Fruit fly (Drosophila melanogaster) whole organism, embryonic: ENCODE measurements around the gene RpS17.

Experiments used
- Atf-2 ChIP-seq: fragments of 200-800 bp; sonication (Bioruptor generic); optimal IDR thresholded peaks from 2 replicates; lab custom pipeline; 2016; ENCODE audit warnings: missing biosample characterization, missing genetic modification characterization
- CG10209 ChIP-seq: fragments of 200-800 bp; sonication (Bioruptor generic); optimal IDR thresholded peaks from 3 replicates; lab custom pipeline; 2017; ENCODE audit warnings: missing biosample characterization, mild to moderate bottlenecking, missing genetic modification characterization, missing genetic modification reagents
- CG12071 ChIP-seq: fragments of 200-800 bp; sonication (Bioruptor generic); optimal IDR thresholded peaks from 3 replicates; lab custom pipeline; 2018; ENCODE audit warnings: missing biosample characterization, mild to moderate bottlenecking, missing genetic modification characterization
- CG12299 ChIP-seq: fragments of 200-800 bp; sonication (Bioruptor generic); optimal IDR thresholded peaks from 2 replicates; lab custom pipeline; 2018; ENCODE audit warnings: missing biosample characterization, mild to moderate bottlenecking, missing genetic modification characterization
- CG13296 ChIP-seq: fragments of 200-800 bp; sonication (Bioruptor generic); optimal IDR thresholded peaks from 3 replicates; lab custom pipeline; 2018; ENCODE audit warnings: missing biosample characterization, mild to moderate bottlenecking, missing genetic modification characterization
- CG15479 ChIP-seq: fragments of 200-800 bp; sonication (Bioruptor generic); optimal IDR thresholded peaks from 3 replicates; lab custom pipeline; 2019; ENCODE audit warnings: missing biosample characterization, mild to moderate bottlenecking, missing genetic modification characterization, moderate library complexity
- CG1603 ChIP-seq: fragments of 200-800 bp; sonication (Bioruptor generic); optimal IDR thresholded peaks from 2 replicates; lab custom pipeline; 2019; ENCODE audit warnings: missing biosample characterization, mild to moderate bottlenecking, missing genetic modification characterization, moderate library complexity
- CG17186 ChIP-seq: fragments of 200-800 bp; sonication (Bioruptor generic); optimal IDR thresholded peaks from 3 replicates; lab custom pipeline; 2017; ENCODE audit warnings: missing biosample characterization, missing genetic modification reagents, missing genetic modification characterization
- CG17359 ChIP-seq: fragments of 200-800 bp; sonication (Bioruptor generic); optimal IDR thresholded peaks from 3 replicates; lab custom pipeline; 2018; ENCODE audit warnings: missing biosample characterization, mild to moderate bottlenecking, missing genetic modification characterization, moderate library complexity
- CG30403 ChIP-seq: fragments of 200-800 bp; sonication (Bioruptor generic); optimal IDR thresholded peaks from 3 replicates; lab custom pipeline; 2016; ENCODE audit warnings: missing biosample characterization, missing genetic modification characterization
- CG3163 ChIP-seq: fragments of 200-800 bp; sonication (Bioruptor generic); optimal IDR thresholded peaks from 3 replicates; lab custom pipeline; 2016; ENCODE audit warnings: missing biosample characterization, missing genetic modification characterization
- CG4360 ChIP-seq: fragments of 200-800 bp; sonication (Bioruptor generic); IDR thresholded peaks from 2 replicates; pipeline ENCODE4 v1.3.6; 2022; ENCODE audit warnings: missing biosample characterization, missing genetic modification characterization
- CG6254 ChIP-seq: fragments of 200-800 bp; sonication (Bioruptor generic); optimal IDR thresholded peaks from 3 replicates; lab custom pipeline; 2017; ENCODE audit warnings: mild to moderate bottlenecking, missing biosample characterization, missing genetic modification reagents, missing genetic modification characterization
- CG6654 ChIP-seq: fragments of 200-800 bp; sonication (Bioruptor generic); optimal IDR thresholded peaks from 2 replicates; lab custom pipeline; 2017; ENCODE audit warnings: missing biosample characterization, mild to moderate bottlenecking, missing genetic modification characterization
- CG7987 ChIP-seq: fragments of 200-800 bp; sonication (Bioruptor generic); optimal IDR thresholded peaks from 2 replicates; lab custom pipeline; 2018; ENCODE audit warnings: missing biosample characterization, mild to moderate bottlenecking, missing genetic modification characterization, moderate library complexity
- CG9609 ChIP-seq: fragments of 200-800 bp; sonication (Bioruptor generic); optimal IDR thresholded peaks from 3 replicates; lab custom pipeline; 2016; ENCODE audit warnings: missing biosample characterization, missing genetic modification characterization
- CTCF ChIP-seq: fragments of 200-800 bp; sonication (Bioruptor generic); optimal IDR thresholded peaks from 2 replicates; lab custom pipeline; 2017; ENCODE audit warnings: missing biosample characterization, mild to moderate bottlenecking, missing genetic modification characterization, moderate library complexity
- D19A ChIP-seq: fragments of 200-800 bp; optimal IDR thresholded peaks from 3 replicates; lab custom pipeline; 2019; ENCODE audit warnings: missing biosample characterization, mild to moderate bottlenecking, missing genetic modification characterization, moderate library complexity
- Dip3 ChIP-seq: fragments of 200-800 bp; sonication (Bioruptor generic); optimal IDR thresholded peaks from 3 replicates; lab custom pipeline; 2016; ENCODE audit warnings: missing biosample characterization, missing genetic modification characterization
- Ets65A ChIP-seq: fragments of 200-800 bp; sonication (Bioruptor generic); peaks from one replicate; lab custom pipeline; 2016; ENCODE audit warnings: missing biosample characterization, missing genetic modification characterization
- H2.0 ChIP-seq: fragments of 200-800 bp; sonication (Bioruptor generic); IDR thresholded peaks from 2 replicates; pipeline ENCODE4 v1.3.6; 2022; ENCODE audit warnings: missing biosample characterization, missing genetic modification characterization
- Lim3 ChIP-seq: fragments of 200-800 bp; sonication (Bioruptor generic); IDR thresholded peaks from 2 replicates; pipeline ENCODE4 v1.3.6; 2022; ENCODE audit warnings: missing biosample characterization, missing genetic modification characterization
- Mrtf ChIP-seq: fragments of 200-800 bp; sonication (Bioruptor generic); IDR thresholded peaks from 3 replicates; pipeline ENCODE4 v1.3.6; 2022; ENCODE audit warnings: missing biosample characterization, missing genetic modification characterization
- Neu2 ChIP-seq: fragments of 200-800 bp; sonication (Bioruptor generic); optimal IDR thresholded peaks from 3 replicates; lab custom pipeline; 2016; ENCODE audit warnings: missing biosample characterization, missing genetic modification characterization, borderline replicate concordance
- Nf-YB ChIP-seq: fragments of 200-800 bp; sonication (Bioruptor generic); optimal IDR thresholded peaks from 3 replicates; lab custom pipeline; 2019; ENCODE audit warnings: missing biosample characterization, mild to moderate bottlenecking, missing genetic modification characterization, moderate library complexity
- PHDP ChIP-seq: fragments of 200-800 bp; sonication (Bioruptor generic); optimal IDR thresholded peaks from 3 replicates; lab custom pipeline; 2018; ENCODE audit warnings: missing biosample characterization, mild to moderate bottlenecking, missing genetic modification characterization, moderate library complexity
- Side ChIP-seq: fragments of 200-800 bp; sonication (Bioruptor generic); optimal IDR thresholded peaks from 2 replicates; lab custom pipeline; 2016; ENCODE audit warnings: missing biosample characterization, missing genetic modification characterization
- Sox100B ChIP-seq: fragments of 200-800 bp; sonication (Bioruptor generic); optimal IDR thresholded peaks from 3 replicates; lab custom pipeline; 2018; ENCODE audit warnings: missing biosample characterization, mild to moderate bottlenecking, missing genetic modification characterization
- Sry-β ChIP-seq: fragments of 200-800 bp; sonication (Bioruptor generic); optimal IDR thresholded peaks from 2 replicates; lab custom pipeline; 2018; ENCODE audit warnings: missing biosample characterization, mild to moderate bottlenecking, missing genetic modification characterization, moderate library complexity
- Xrp1 ChIP-seq: fragments of 200-800 bp; sonication (Bioruptor generic); IDR thresholded peaks from 2 replicates; pipeline ENCODE4 v1.3.6; 2022; ENCODE audit warnings: missing biosample characterization, missing genetic modification characterization
- ap ChIP-seq: fragments of 200-800 bp; sonication (Bioruptor generic); IDR thresholded peaks from 2 replicates; pipeline ENCODE4 v1.3.6; 2022; ENCODE audit warnings: missing biosample characterization, missing genetic modification characterization
- br ChIP-seq: fragments of >200 bp; optimal IDR thresholded peaks from 2 replicates; lab custom pipeline; 2017
- chm ChIP-seq: fragments of 200-800 bp; sonication (Bioruptor generic); IDR thresholded peaks from 2 replicates; pipeline ENCODE4 v1.3.6; 2022; ENCODE audit warnings: missing biosample characterization, missing genetic modification characterization
- chn ChIP-seq: fragments of 200-800 bp; sonication (Bioruptor generic); optimal IDR thresholded peaks from 2 replicates; lab custom pipeline; 2016; ENCODE audit warnings: missing biosample characterization, missing genetic modification characterization
- dati ChIP-seq: fragments of 200-800 bp; sonication (Bioruptor generic); IDR thresholded peaks from 2 replicates; pipeline ENCODE4 v1.3.6; 2022; ENCODE audit warnings: missing biosample characterization, missing genetic modification characterization
- disco-r ChIP-seq: fragments of 200-800 bp; sonication (Bioruptor generic); optimal IDR thresholded peaks from 2 replicates; lab custom pipeline; 2016; ENCODE audit warnings: missing biosample characterization, missing genetic modification characterization
- ftz-f1 ChIP-seq: fragments of 200-800 bp; sonication (Bioruptor generic); optimal IDR thresholded peaks from 2 replicates; lab custom pipeline; 2016; ENCODE audit warnings: missing biosample characterization, missing genetic modification characterization
- gcm ChIP-seq: fragments of 200-800 bp; sonication (Bioruptor generic); optimal IDR thresholded peaks from 2 replicates; lab custom pipeline; 2019; ENCODE audit warnings: missing biosample characterization, mild to moderate bottlenecking, missing genetic modification characterization, moderate library complexity
- ham ChIP-seq: fragments of 200-800 bp; sonication (Bioruptor generic); IDR thresholded peaks from 2 replicates; pipeline ENCODE4 v1.3.6; 2022; ENCODE audit warnings: missing biosample characterization, missing genetic modification characterization
- klu ChIP-seq: fragments of 200-800 bp; sonication (Bioruptor generic); IDR thresholded peaks from 2 replicates; pipeline ENCODE4 v1.3.6; 2022; ENCODE audit warnings: missing biosample characterization, missing genetic modification characterization
- mam ChIP-seq: fragments of 200-800 bp; sonication (Bioruptor generic); optimal IDR thresholded peaks from 3 replicates; lab custom pipeline; 2016; ENCODE audit warnings: missing biosample characterization, missing genetic modification characterization
- nom ChIP-seq: fragments of 200-800 bp; sonication (Bioruptor generic); optimal IDR thresholded peaks from 2 replicates; lab custom pipeline; 2017; ENCODE audit warnings: missing biosample characterization, missing genetic modification characterization, mild to moderate bottlenecking, moderate library complexity, missing genetic modification reagents
- pnt ChIP-seq: fragments of 200-800 bp; sonication (Bioruptor generic); optimal IDR thresholded peaks from 3 replicates; lab custom pipeline; 2016; ENCODE audit warnings: missing biosample characterization, missing genetic modification characterization
- prd ChIP-seq, 3 experiments: fragments of >200 bp in 2 of 3; fragments of 200-800 bp in 1 of 3; sonication (Bioruptor generic) in 1 of 3; optimal IDR thresholded peaks in 2 of 3; IDR thresholded peaks in 1 of 3; 2 replicates in 2 of 3; 3 replicates in 1 of 3; pipeline versions ENCODE4 v1.3.6 to Lab custom; 2017 to 2022; ENCODE audit warnings: missing biosample characterization in 1 of 3, missing genetic modification characterization in 1 of 3
- pzg ChIP-seq: fragments of 200-800 bp; sonication (Bioruptor generic); optimal IDR thresholded peaks from 3 replicates; lab custom pipeline; 2018; ENCODE audit warnings: missing biosample characterization, mild to moderate bottlenecking, missing genetic modification characterization, moderate library complexity
- ranshi ChIP-seq: fragments of 200-800 bp; sonication (Bioruptor generic); IDR thresholded peaks from 2 replicates; pipeline ENCODE4 v1.3.6; 2022; ENCODE audit warnings: missing biosample characterization, missing genetic modification characterization
- slp2 ChIP-seq: fragments of 200-800 bp; sonication (Bioruptor generic); optimal IDR thresholded peaks from 2 replicates; lab custom pipeline; 2016; ENCODE audit warnings: missing biosample characterization, missing genetic modification characterization
- sqz ChIP-seq: fragments of 200-800 bp; sonication (Bioruptor generic); optimal IDR thresholded peaks from 3 replicates; lab custom pipeline; 2018; ENCODE audit warnings: missing biosample characterization, mild to moderate bottlenecking, missing genetic modification characterization
- sug ChIP-seq: fragments of 200-800 bp; optimal IDR thresholded peaks from 2 replicates; lab custom pipeline; 2019; ENCODE audit warnings: missing biosample characterization, mild to moderate bottlenecking, missing genetic modification characterization, moderate library complexity
- usp ChIP-seq: fragments of >200 bp; optimal IDR thresholded peaks from 2 replicates; lab custom pipeline; 2017; ENCODE audit warnings: missing biosample characterization, missing genetic modification characterization
- zen ChIP-seq: fragments of 200-800 bp; sonication (Bioruptor generic); optimal IDR thresholded peaks from 3 replicates; lab custom pipeline; 2018; ENCODE audit warnings: missing biosample characterization, mild to moderate bottlenecking, missing genetic modification characterization, moderate library complexity

Gene RpS17

dm6 chr3L:9441907-9442479, 12.4 kb upstream of the RpS17 start, which contains the start of the genes Bet3 and Nf-YA (continued):
- TF ChIP-seq CG9609 (peak; percentile 55), dati (GFP tag; lab: Robert Waterston, UW) (no peak), Sry-β (GFP tag; lab: Kevin White, UChicago) (no peak), Side (peak; percentile 8), CTCF (GFP tag; lab: Kevin White, UChicago) (no peak), D19A (tag; lab: Kevin White, UChicago) (peak; percentile 20), pnt (GFP tag; lab: Kevin White, UChicago) (peak; percentile 49), Neu2 (GFP tag; lab: Kevin White, UChicago) (no peak), mam (GFP tag; lab: Kevin White, UChicago) (peak; percentile 90), CG10209 (peak; percentile 36), CG13296 (GFP tag; lab: Kevin White, UChicago) (peak; percentile 0), Ets65A (peak; percentile 97), CG15479 (GFP tag; lab: Kevin White, UChicago) (no peak), CG30403 (peak; percentile 74), Mrtf (GFP tag; lab: Robert Waterston, UW) (peak; percentile 8; the same call in 2 of the 3 replicates), Xrp1 (GFP tag; lab: Robert Waterston, UW) (peak; percentile 37; the same call in 1 of the 2 replicates), chm (peak; percentile 53; the same call in 1 of the 2 replicates), slp2 (peak; percentile 27), ap (GFP tag; lab: Robert Waterston, UW) (no peak), chn (GFP tag; lab: Kevin White, UChicago) (peak; percentile 66), Dip3 (peak; percentile 60), br (lab: Kevin White, UChicago) (no peak), Atf-2 (GFP tag; lab: Kevin White, UChicago) (no peak), H2.0 (GFP tag; lab: Robert Waterston, UW) (peak; percentile 31; the same call in 1 of the 2 replicates), Nf-YB (GFP tag; lab: Kevin White, UChicago) (no peak), CG3163 (peak; percentile 17), ham (no peak), prd (optimal IDR thresholded peaks at IDR 0.05; lab: Kevin White, UChicago) (no peak), prd (GFP tag; IDR thresholded peaks at IDR 0.05; lab: Robert Waterston, UW) (peak; percentile 64; the same call in 2 of the 3 replicates), CG17186 (GFP tag; lab: Kevin White, UChicago) (peak; percentile 31), CG6654 (GFP tag; lab: Kevin White, UChicago) (no peak), PHDP (tag; lab: Kevin White, UChicago) (no peak), sqz (GFP tag; lab: Kevin White, UChicago) (no peak), ranshi (peak; percentile 32; the same call in 1 of the 2 replicates), disco-r (GFP tag; lab: Kevin White, UChicago) (no peak), usp (GFP tag; lab: Kevin White, UChicago) (no peak), klu (no peak), CG12299 (tag; lab: Kevin White, UChicago) (no peak), gcm (GFP tag; lab: Kevin White, UChicago) (no peak), CG17359 (tag; lab: Kevin White, UChicago) (peak; percentile 9), ftz-f1 (GFP tag; lab: Kevin White, UChicago) (no peak), pzg (peak; percentile 79), Sox100B (GFP tag; lab: Kevin White, UChicago) (no peak), CG12071 (GFP tag; lab: Kevin White, UChicago) (no peak), CG4360 (GFP tag; lab: Robert Waterston, UW) (no peak), CG1603 (tag; lab: Kevin White, UChicago) (peak; percentile 79), sug (peak; percentile 41), zen (tag; lab: Kevin White, UChicago) (peak; percentile 31), CG6254 (GFP tag; lab: Kevin White, UChicago) (no peak), CG7987 (GFP tag; lab: Kevin White, UChicago) (peak; percentile 35), nom (GFP tag; lab: Kevin White, UChicago) (no peak), Lim3 (GFP tag; lab: Robert Waterston, UW) (no peak)
